Worm (Caenorhabditis elegans) whole organism, L2 larva: ENCODE measurements around the gene shk-1.

Experiments
- aly-2 ChIP-seq: fragments of 150-350 bp; optimal IDR thresholded peaks from 2 replicates; lab custom pipeline; 2014; ENCODE audit warnings: missing biosample characterization, missing genetic modification characterization
- nhr-11 ChIP-seq: fragments of 150-350 bp; optimal IDR thresholded peaks from 2 replicates; lab custom pipeline; 2014; ENCODE audit warnings: missing biosample characterization, missing genetic modification characterization
- skn-1 ChIP-seq: sonication (generic microtip); optimal IDR thresholded peaks from 2 replicates; lab custom pipeline; 2017; ENCODE audit warnings: missing biosample characterization, missing genetic modification characterization
- sma-3 ChIP-seq: sonication (generic microtip); optimal IDR thresholded peaks from 2 replicates; lab custom pipeline; 2016; ENCODE audit warnings: missing genetic modification reagents, missing genetic modification characterization, missing compliant biosample characterization
- ztf-11 ChIP-seq: sonication (generic microtip); optimal IDR thresholded peaks from 2 replicates; lab custom pipeline; 2017; ENCODE audit warnings: missing biosample characterization, missing genetic modification characterization

- TF ChIP-seq aly-2 (tag; lab: Kevin White, UChicago), result no peak
- TF ChIP-seq ztf-11 (tag; lab: Kevin White, UChicago), result no peak
- TF ChIP-seq nhr-11 (tag; lab: Kevin White, UChicago), result no peak
- no peak for TF ChIP-seq sma-3 (GFP tag; lab: Kevin White, UChicago)
- TF ChIP-seq skn-1, result no peak
Measured at ce11 chrII:9786215-9786614, 28.2 kb downstream of the shk-1 start.
